Worm (Caenorhabditis elegans): ENCODE results near the gene F37B12.1.

ce11 chrII:9070740-9071139 lies 41.7 kb upstream of the F37B12.1 start, which contains the start of gene T24B8.4:
- no peak for TF ChIP-seq nhr-111 (GFP tag; optimal IDR thresholded peaks at IDR 0.05)
- TF ChIP-seq ama-1 (optimal IDR thresholded peaks at IDR 0.05): no peak
- TF ChIP-seq snpc-4 (tag; optimal IDR thresholded peaks at IDR 0.05): no peak
- no peak for TF ChIP-seq mes-2 (tag; optimal IDR thresholded peaks at IDR 0.05; ENCODE audit: poor library complexity, severe bottlenecking)
- no peak for TF ChIP-seq dmd-6 (GFP tag; IDR thresholded peaks at IDR 0.05)
- no peak for TF ChIP-seq ZK546.5 (tag; optimal IDR thresholded peaks at IDR 0.05)
- TF ChIP-seq egl-27 (tag; optimal IDR thresholded peaks at IDR 0.05): no peak
- TF ChIP-seq madf-5 (GFP tag; IDR thresholded peaks at IDR 0.05): no peak
